Worm (Caenorhabditis elegans) whole organism, L1 larva: ENCODE measurements around the gene C30H6.8.
A peak's percentile ranks its signal among the peaks of the same experiment; 100 is the strongest.

ENCODE experiments used
- C16A3.4 ChIP-seq: fragments of 150-350 bp; optimal IDR thresholded peaks from 2 replicates; lab custom pipeline; 2014; ENCODE audit warnings: missing biosample characterization, missing genetic modification characterization
- C34B4.2 ChIP-seq: sonication (generic microtip); optimal IDR thresholded peaks from 2 replicates; lab custom pipeline; 2017; ENCODE audit warnings: mild to moderate bottlenecking, missing genetic modification characterization, missing compliant biosample characterization
- Y116A8C.19 ChIP-seq: sonication (generic microtip); optimal IDR thresholded peaks from 2 replicates; lab custom pipeline; 2016; ENCODE audit warnings: missing compliant biosample characterization, missing genetic modification characterization, borderline replicate concordance
- aha-1 ChIP-seq: fragments of 150-350 bp; optimal IDR thresholded peaks from 2 replicates; lab custom pipeline; 2014; ENCODE audit warnings: missing biosample characterization, missing genetic modification characterization
- ama-1 ChIP-seq: fragments of 150-350 bp; optimal IDR thresholded peaks from 2 replicates; lab custom pipeline; 2014
- blmp-1 ChIP-seq: fragments of 150-350 bp; optimal IDR thresholded peaks from 2 replicates; lab custom pipeline; 2014; ENCODE audit warnings: missing biosample characterization, missing genetic modification characterization
- ceh-8 ChIP-seq: fragments of 200-800 bp; sonication (Bioruptor generic); optimal IDR thresholded peaks from 2 replicates; lab custom pipeline; 2018; ENCODE audit warnings: mild to moderate bottlenecking, missing genetic modification characterization, moderate library complexity, missing compliant biosample characterization
- ceh-82 ChIP-seq, 3 experiments: fragments of 150-350 bp in 1 of 3; sonication (generic microtip) in 2 of 3; optimal IDR thresholded peaks; 2 replicates each; lab custom pipeline; 2014 to 2017; ENCODE audit warnings: missing biosample characterization in 3 of 3, missing genetic modification characterization in 3 of 3
- ceh-90 ChIP-seq: sonication (generic microtip); optimal IDR thresholded peaks from 2 replicates; lab custom pipeline; 2016; ENCODE audit warnings: missing genetic modification characterization, missing compliant biosample characterization
- ces-1 ChIP-seq: fragments of 150-350 bp; optimal IDR thresholded peaks from 2 replicates; lab custom pipeline; 2014; ENCODE audit warnings: missing biosample characterization, missing genetic modification reagents, missing genetic modification characterization
- dpl-1 ChIP-seq, 3 experiments: fragments of 150-350 bp in 2 of 3; sonication (generic microtip) in 1 of 3; optimal IDR thresholded peaks; 2 replicates each; lab custom pipeline; 2014 to 2017; ENCODE audit warnings: missing biosample characterization in 3 of 3, missing genetic modification characterization in 3 of 3, missing genetic modification reagents in 3 of 3
- dsc-1 ChIP-seq: sonication (generic microtip); optimal IDR thresholded peaks from 2 replicates; lab custom pipeline; 2016; ENCODE audit warnings: mild to moderate bottlenecking, missing genetic modification characterization, missing compliant biosample characterization
- efl-1 ChIP-seq, 4 experiments: fragments of 150-350 bp; optimal IDR thresholded peaks in 3 of 4; peaks in 1 of 4; 1 replicate in 1 of 4; 2 replicates in 3 of 4; lab custom pipeline; 2014; ENCODE audit warnings: missing biosample characterization in 2 of 4, missing genetic modification characterization in 2 of 4, missing genetic modification reagents in 2 of 4
- efl-3 ChIP-seq: fragments of 200-800 bp; sonication (Bioruptor generic); optimal IDR thresholded peaks from 2 replicates; lab custom pipeline; 2018; ENCODE audit warnings: mild to moderate bottlenecking, missing genetic modification characterization, missing compliant biosample characterization
- elt-2 ChIP-seq: sonication (generic microtip); optimal IDR thresholded peaks from 2 replicates; lab custom pipeline; 2016; ENCODE audit warnings: missing genetic modification characterization, mild to moderate bottlenecking, inconsistent platforms, missing compliant biosample characterization, missing genetic modification reagents
- elt-3 ChIP-seq, 6 experiments: fragments of 150-350 bp in 1 of 6; sonication (generic microtip); optimal IDR thresholded peaks; 2 replicates each; lab custom pipeline; 2017 to 2018; ENCODE audit warnings: missing biosample characterization in 6 of 6, missing genetic modification characterization in 6 of 6, inconsistent platforms in 1 of 6
- fkh-4 ChIP-seq: sonication (generic microtip); optimal IDR thresholded peaks from 2 replicates; lab custom pipeline; 2016; ENCODE audit warnings: missing compliant biosample characterization, missing genetic modification characterization, borderline replicate concordance
- fos-1 ChIP-seq: fragments of 150-350 bp; optimal IDR thresholded peaks from 2 replicates; lab custom pipeline; 2014; ENCODE audit warnings: missing biosample characterization, missing genetic modification characterization
- hlh-4 ChIP-seq: sonication (generic microtip); optimal IDR thresholded peaks from 2 replicates; lab custom pipeline; 2016; ENCODE audit warnings: mild to moderate bottlenecking, missing genetic modification characterization, missing compliant biosample characterization
- hpl-2 ChIP-seq: fragments of 150-350 bp; optimal IDR thresholded peaks from 2 replicates; lab custom pipeline; 2014; ENCODE audit warnings: missing biosample characterization, missing genetic modification reagents, missing genetic modification characterization
- jun-1 ChIP-seq: fragments of 150-350 bp; optimal IDR thresholded peaks from 2 replicates; lab custom pipeline; 2014; ENCODE audit warnings: missing biosample characterization, missing genetic modification reagents, missing genetic modification characterization
- lin-13 ChIP-seq: fragments of 150-350 bp; optimal IDR thresholded peaks from 2 replicates; lab custom pipeline; 2014; ENCODE audit warnings: missing biosample characterization, missing genetic modification reagents, missing genetic modification characterization
- lin-35 ChIP-seq, 2 experiments: fragments of 150-350 bp; optimal IDR thresholded peaks; 2 replicates each; lab custom pipeline; 2014; ENCODE audit warnings: missing biosample characterization in 2 of 2, missing genetic modification characterization in 2 of 2, missing genetic modification reagents in 2 of 2
- lin-39 ChIP-seq: fragments of 150-350 bp; optimal IDR thresholded peaks from 2 replicates; lab custom pipeline; 2014; ENCODE audit warnings: missing biosample characterization, missing genetic modification reagents, missing genetic modification characterization
- lir-3 ChIP-seq: sonication (generic microtip); optimal IDR thresholded peaks from 2 replicates; lab custom pipeline; 2016; ENCODE audit warnings: mild to moderate bottlenecking, missing genetic modification characterization, moderate library complexity, missing compliant biosample characterization; ENCODE audit not compliant: poor library complexity
- mab-9 ChIP-seq: fragments of 200-800 bp; sonication (Bioruptor generic); IDR thresholded peaks from 2 replicates; pipeline ENCODE4 v1.3.6; 2022; ENCODE audit warnings: missing genetic modification reagents, missing genetic modification characterization, missing compliant biosample characterization
- mep-1 ChIP-seq: fragments of 150-350 bp; optimal IDR thresholded peaks from 2 replicates; lab custom pipeline; 2014; ENCODE audit warnings: missing biosample characterization, missing genetic modification characterization
- nhr-11 ChIP-seq: fragments of 150-350 bp; optimal IDR thresholded peaks from 2 replicates; lab custom pipeline; 2014; ENCODE audit warnings: missing biosample characterization, missing genetic modification characterization
- nhr-12 ChIP-seq: sonication (generic microtip); optimal IDR thresholded peaks from 2 replicates; lab custom pipeline; 2017; ENCODE audit warnings: missing biosample characterization, missing genetic modification characterization
- nhr-19 ChIP-seq: fragments of 200-800 bp; sonication (Bioruptor generic); conservative IDR thresholded peaks from 2 replicates; pipeline ENCODE4 v1.3.6; 2022; ENCODE audit warnings: missing genetic modification characterization, missing compliant biosample characterization
- nhr-20 ChIP-seq: sonication (generic microtip); optimal IDR thresholded peaks from 2 replicates; lab custom pipeline; 2016; ENCODE audit warnings: mild to moderate bottlenecking, missing genetic modification characterization, missing compliant biosample characterization
- nhr-47 ChIP-seq: sonication (generic microtip); optimal IDR thresholded peaks from 2 replicates; lab custom pipeline; 2016; ENCODE audit warnings: mild to moderate bottlenecking, missing genetic modification characterization, moderate library complexity, missing compliant biosample characterization
- nhr-76 ChIP-seq: sonication (generic microtip); optimal IDR thresholded peaks from 2 replicates; lab custom pipeline; 2017; ENCODE audit warnings: missing biosample characterization, missing genetic modification characterization
- nhr-84 ChIP-seq: sonication (generic microtip); optimal IDR thresholded peaks from 2 replicates; lab custom pipeline; 2017; ENCODE audit warnings: missing biosample characterization, missing genetic modification characterization
- nhr-85 ChIP-seq: sonication (generic microtip); peaks from one replicate; lab custom pipeline; 2016; ENCODE audit warnings: missing genetic modification characterization, inconsistent platforms, missing compliant biosample characterization
- pag-3 ChIP-seq: sonication (generic microtip); optimal IDR thresholded peaks from 2 replicates; lab custom pipeline; 2017; ENCODE audit warnings: missing genetic modification characterization, mild to moderate bottlenecking, missing compliant biosample characterization, antibody characterized with exemption, borderline replicate concordance; ENCODE audit not compliant: insufficient read depth
- pqm-1 ChIP-seq: sonication (generic microtip); optimal IDR thresholded peaks from 3 replicates; lab custom pipeline; 2017; ENCODE audit warnings: missing biosample characterization, missing genetic modification characterization
- rnt-1 ChIP-seq: sonication (generic microtip); optimal IDR thresholded peaks from 2 replicates; lab custom pipeline; 2016; ENCODE audit warnings: mild to moderate bottlenecking, missing genetic modification characterization, moderate library complexity, missing compliant biosample characterization
- snpc-4 ChIP-seq: fragments of 150-350 bp; optimal IDR thresholded peaks from 2 replicates; lab custom pipeline; 2014; ENCODE audit warnings: missing biosample characterization, missing genetic modification characterization
- snu-23 ChIP-seq: sonication (generic microtip); optimal IDR thresholded peaks from 2 replicates; lab custom pipeline; 2016; ENCODE audit warnings: missing genetic modification characterization, missing compliant biosample characterization
- sox-4 ChIP-seq: sonication (generic microtip); optimal IDR thresholded peaks from 2 replicates; lab custom pipeline; 2016; ENCODE audit warnings: missing genetic modification characterization, missing compliant biosample characterization
- sptf-1 ChIP-seq: fragments of 150-350 bp; optimal IDR thresholded peaks from 2 replicates; lab custom pipeline; 2014; ENCODE audit warnings: missing biosample characterization, missing genetic modification characterization
- tbx-2 ChIP-seq: sonication (generic microtip); optimal IDR thresholded peaks from 2 replicates; lab custom pipeline; 2016; ENCODE audit warnings: missing genetic modification characterization, missing compliant biosample characterization
- tlp-1 ChIP-seq: fragments of 150-350 bp; optimal IDR thresholded peaks from 2 replicates; lab custom pipeline; 2014; ENCODE audit warnings: missing biosample characterization, missing genetic modification characterization
- unc-30 ChIP-seq: sonication (generic microtip); optimal IDR thresholded peaks from 2 replicates; lab custom pipeline; 2017; ENCODE audit warnings: missing biosample characterization, missing genetic modification characterization
- unc-62 ChIP-seq: fragments of 150-350 bp; optimal IDR thresholded peaks from 2 replicates; lab custom pipeline; 2014; ENCODE audit warnings: missing biosample characterization, missing genetic modification reagents, missing genetic modification characterization
- unc-86 ChIP-seq: sonication (generic microtip); optimal IDR thresholded peaks from 2 replicates; lab custom pipeline; 2016; ENCODE audit warnings: missing genetic modification characterization, missing compliant biosample characterization
- vab-15 ChIP-seq: sonication (generic microtip); optimal IDR thresholded peaks from 2 replicates; lab custom pipeline; 2017; ENCODE audit warnings: missing genotype, mild to moderate bottlenecking, missing genetic modification characterization, missing compliant biosample characterization
- zip-4 ChIP-seq: fragments of 200-800 bp; sonication (Bioruptor generic); optimal IDR thresholded peaks from 2 replicates; lab custom pipeline; 2018; ENCODE audit warnings: mild to moderate bottlenecking, missing genetic modification characterization, moderate library complexity, missing compliant biosample characterization
- ztf-11 ChIP-seq, 2 experiments: sonication (generic microtip); optimal IDR thresholded peaks; 2 replicates each; lab custom pipeline; 2016 to 2017; ENCODE audit warnings: missing genetic modification characterization in 2 of 2, missing biosample characterization in 1 of 2, missing compliant biosample characterization in 1 of 2

Gene C30H6.8

ce11 chrIV:17426970-17427369 is 44.8 kb downstream of the C30H6.8 start (continued):
- TF ChIP-seq sox-4 (no peak), unc-30 (tag; lab: Kevin White, UChicago) (no peak), blmp-1 (tag; lab: Kevin White, UChicago) (no peak), efl-1 (optimal IDR thresholded peaks at IDR 0.05; lab: Kevin White, UChicago) (peak; percentile 30 to 45), efl-1 (GFP tag; optimal IDR thresholded peaks at IDR 0.05 in 1 of 2; lab: Kevin White, UChicago) (no peak), mab-9 (GFP tag; lab: Robert Waterston, UW) (no peak), ceh-82 (tag; optimal IDR thresholded peaks at IDR 0.05; lab: Kevin White, UChicago) (peak in 1 of 3 experiments; percentile 40), C34B4.2 (tag; lab: Kevin White, UChicago) (no peak), dsc-1 (tag; lab: Kevin White, UChicago) (no peak), ces-1 (GFP tag; lab: Kevin White, UChicago) (no peak), mep-1 (tag; lab: Kevin White, UChicago) (peak; percentile 28), aha-1 (no peak), C16A3.4 (tag; lab: Kevin White, UChicago) (no peak), unc-62 (no peak), nhr-85 (tag; lab: Kevin White, UChicago) (no peak), lir-3 (tag; lab: Kevin White, UChicago) (no peak), hlh-4 (no peak), ceh-8 (GFP tag; lab: Kevin White, UChicago) (no peak), ztf-11 (tag; optimal IDR thresholded peaks at IDR 0.05; lab: Kevin White, UChicago) (no peak), rnt-1 (no peak), nhr-76 (tag; lab: Kevin White, UChicago) (no peak), elt-2 (tag; lab: Kevin White, UChicago) (no peak), nhr-20 (tag; lab: Kevin White, UChicago) (no peak), pqm-1 (tag; lab: Kevin White, UChicago) (no peak), zip-4 (GFP tag; lab: Kevin White, UChicago) (no peak), lin-35 (GFP tag; optimal IDR thresholded peaks at IDR 0.05; lab: Kevin White, UChicago) (peak in 1 of 2 experiments; percentile 27), sptf-1 (tag; lab: Kevin White, UChicago) (no peak), lin-39 (no peak), elt-3 (tag; optimal IDR thresholded peaks at IDR 0.05; lab: Kevin White, UChicago) (no peak), tlp-1 (tag; lab: Kevin White, UChicago) (no peak), nhr-84 (tag; lab: Kevin White, UChicago) (no peak), hpl-2 (GFP tag; lab: Kevin White, UChicago) (no peak), snpc-4 (tag; lab: Kevin White, UChicago) (no peak), jun-1 (tag; lab: Kevin White, UChicago) (no peak), Y116A8C.19 (tag; lab: Kevin White, UChicago) (no peak), efl-3 (GFP tag; lab: Kevin White, UChicago) (no peak), lin-13 (no peak), nhr-47 (peak; percentile 6), dpl-1 (GFP tag; optimal IDR thresholded peaks at IDR 0.05; lab: Kevin White, UChicago) (no peak), ama-1 (no peak), nhr-12 (tag; lab: Kevin White, UChicago) (no peak)

ce11 chrIV:17427423-17427822 is 45.3 kb downstream of the C30H6.8 start, which contains the start of gene C06A12.3:
Gene C06A12.3 (plus strand): TSS chrIV:17427723.
- TF ChIP-seq lin-35 (GFP tag; optimal IDR thresholded peaks at IDR 0.05; lab: Kevin White, UChicago) (no peak), pag-3 (tag; lab: Kevin White, UChicago) (no peak), aha-1 (no peak), ceh-90 (tag; lab: Kevin White, UChicago) (no peak), vab-15 (tag; lab: Kevin White, UChicago) (no peak), efl-1 (optimal IDR thresholded peaks at IDR 0.05; lab: Kevin White, UChicago) (no peak), efl-1 (GFP tag; optimal IDR thresholded peaks at IDR 0.05 in 1 of 2; lab: Kevin White, UChicago) (no peak), ceh-8 (GFP tag; lab: Kevin White, UChicago) (no peak), fos-1 (tag; lab: Kevin White, UChicago) (no peak), tbx-2 (tag; lab: Kevin White, UChicago) (no peak), nhr-84 (tag; lab: Kevin White, UChicago) (no peak), snu-23 (GFP tag; lab: Kevin White, UChicago) (no peak), ztf-11 (tag; optimal IDR thresholded peaks at IDR 0.05; lab: Kevin White, UChicago) (no peak), nhr-19 (no peak), nhr-11 (tag; lab: Kevin White, UChicago) (no peak), unc-86 (tag; lab: Kevin White, UChicago) (no peak), mep-1 (tag; lab: Kevin White, UChicago) (no peak), fkh-4 (tag; lab: Kevin White, UChicago) (no peak)
